Worm (Caenorhabditis elegans): ENCODE data around the gene clec-59.

ce11 chrII:10470159-10470558 lies 9.1 kb downstream of the clec-59 start, which contains the start of gene clec-143:
- no peak for TF ChIP-seq pha-4 (tag; optimal IDR thresholded peaks at IDR 0.05)
- no peak for TF ChIP-seq ham-2 (GFP tag; optimal IDR thresholded peaks at IDR 0.05)
- no peak for TF ChIP-seq blmp-1 (tag; optimal IDR thresholded peaks at IDR 0.05)
- no peak for TF ChIP-seq unc-62 (GFP tag; optimal IDR thresholded peaks at IDR 0.05)

Measured in whole organism, mixed stage, embryonic.